Fruit fly (Drosophila melanogaster): ENCODE data around the gene mRpL23.

mRpL23 gene

dm6 chr3L:2418769-2419168, 45.3 kb upstream of the mRpL23 start (continued):
- TF ChIP-seq ems (GFP tag; optimal IDR thresholded peaks at IDR 0.05): peak; percentile 71
- no peak for TF ChIP-seq HmgD (GFP tag; optimal IDR thresholded peaks at IDR 0.05)
- peak; percentile 58 for TF ChIP-seq CG16863 (GFP tag; optimal IDR thresholded peaks at IDR 0.05)
- TF ChIP-seq wdn (GFP tag; IDR thresholded peaks at IDR 0.05): peak; percentile 60
- peak; percentile 78 for TF ChIP-seq sima (GFP tag; optimal IDR thresholded peaks at IDR 0.05)
- peak; percentile 64 for TF ChIP-seq pho (GFP tag; optimal IDR thresholded peaks at IDR 0.05)
- no peak for TF ChIP-seq ERR (GFP tag; optimal IDR thresholded peaks at IDR 0.05)
- TF ChIP-seq CG6689 (GFP tag; IDR thresholded peaks at IDR 0.05): peak; percentile 85
- TF ChIP-seq unpg (GFP tag; optimal IDR thresholded peaks at IDR 0.05): peak; percentile 76
- peak; percentile 27 for TF ChIP-seq her (GFP tag; optimal IDR thresholded peaks at IDR 0.05)
- TF ChIP-seq gt (GFP tag; IDR thresholded peaks at IDR 0.05): peak; percentile 50; the same call in 1 of the 2 replicates
- TF ChIP-seq PHDP (tag; optimal IDR thresholded peaks at IDR 0.05): peak; percentile 78
- TF ChIP-seq hb (GFP tag; IDR thresholded peaks at IDR 0.05; ENCODE audit: partially characterized antibody): no peak
- peak; percentile 87 for TF ChIP-seq caup (GFP tag; optimal IDR thresholded peaks at IDR 0.05; ENCODE audit: severe bottlenecking)
- TF ChIP-seq Vsx1 (GFP tag; optimal IDR thresholded peaks at IDR 0.05): peak; percentile 28
- TF ChIP-seq CG31365 (tag; optimal IDR thresholded peaks at IDR 0.05): peak; percentile 60
- peak; percentile 84 for TF ChIP-seq Drgx (GFP tag; IDR thresholded peaks at IDR 0.05)
- peak; percentile 66 for TF ChIP-seq CG10209 (GFP tag; optimal IDR thresholded peaks at IDR 0.05)
- TF ChIP-seq Atf3 (GFP tag; optimal IDR thresholded peaks at IDR 0.05): peak; percentile 40
- peak; percentile 76 for TF ChIP-seq zen (tag; optimal IDR thresholded peaks at IDR 0.05)
- peak; percentile 61 for TF ChIP-seq CG5180 (GFP tag; optimal IDR thresholded peaks at IDR 0.05)
- TF ChIP-seq sob (GFP tag; IDR thresholded peaks at IDR 0.05): peak; percentile 82
- no peak for TF ChIP-seq sc (optimal IDR thresholded peaks at IDR 0.05)
- peak; percentile 48 for TF ChIP-seq sc (GFP tag; optimal IDR thresholded peaks at IDR 0.05)
- peak; percentile 10 for TF ChIP-seq NC2α (GFP tag; optimal IDR thresholded peaks at IDR 0.05)
- peak; percentile 77 for TF ChIP-seq Ets97D (GFP tag; optimal IDR thresholded peaks at IDR 0.05)
- TF ChIP-seq Nf-YA (GFP tag; IDR thresholded peaks at IDR 0.05): peak; percentile 80
- TF ChIP-seq Usf (GFP tag; optimal IDR thresholded peaks at IDR 0.05): peak; percentile 18
- peak; percentile 91 for TF ChIP-seq CG2678 (tag; optimal IDR thresholded peaks at IDR 0.05)
- peak; percentile 55 for TF ChIP-seq CG10959 (GFP tag; IDR thresholded peaks at IDR 0.05)
- TF ChIP-seq hbn (GFP tag; IDR thresholded peaks at IDR 0.05; ENCODE audit: partially characterized antibody): no peak
- TF ChIP-seq Bteb2 (GFP tag; optimal IDR thresholded peaks at IDR 0.05): peak; percentile 71
- TF ChIP-seq Opbp (GFP tag; IDR thresholded peaks at IDR 0.05; ENCODE audit: partially characterized antibody): no peak
- peak; percentile 64 for TF ChIP-seq ATbp (GFP tag; optimal IDR thresholded peaks at IDR 0.05)
- TF ChIP-seq YL-1 (GFP tag; optimal IDR thresholded peaks at IDR 0.05): no peak
- TF ChIP-seq CG6683 (GFP tag; optimal IDR thresholded peaks at IDR 0.05): peak; percentile 42
- TF ChIP-seq sens (GFP tag): peak; percentile 96
- TF ChIP-seq dpn (GFP tag; optimal IDR thresholded peaks at IDR 0.05): peak; percentile 74
- no peak for TF ChIP-seq ham (GFP tag; IDR thresholded peaks at IDR 0.05)
- TF ChIP-seq CG5953 (GFP tag; IDR thresholded peaks at IDR 0.05): peak; percentile 72; the same call in 1 of the 2 replicates
- TF ChIP-seq Six4 (GFP tag; optimal IDR thresholded peaks at IDR 0.05): peak; percentile 82
- TF ChIP-seq CG17612 (GFP tag; IDR thresholded peaks at IDR 0.05): no peak
- peak; percentile 70 for TF ChIP-seq croc (GFP tag; conservative IDR thresholded peaks at IDR 0.05)
- peak; percentile 4 for TF ChIP-seq grn (GFP tag; optimal IDR thresholded peaks at IDR 0.05)
- peak; percentile 53 for TF ChIP-seq CG30431 (GFP tag; optimal IDR thresholded peaks at IDR 0.05)
- TF ChIP-seq corto (GFP tag; optimal IDR thresholded peaks at IDR 0.05): peak; percentile 58
- TF ChIP-seq CG4617 (GFP tag; optimal IDR thresholded peaks at IDR 0.05; ENCODE audit: borderline replicate concordance): peak; percentile 12
- peak; percentile 48 for TF ChIP-seq ewg (GFP tag; optimal IDR thresholded peaks at IDR 0.05)
- peak; percentile 74; the same call in 1 of the 3 replicates for TF ChIP-seq CG2889 (GFP tag; IDR thresholded peaks at IDR 0.05)
- TF ChIP-seq tup (GFP tag; optimal IDR thresholded peaks at IDR 0.05): peak; percentile 23
- TF ChIP-seq slbo (GFP tag; IDR thresholded peaks at IDR 0.05): peak; percentile 90

Data from whole organism, embryonic.